2 fruit fly cellular contexts compared by ENCODE assay signal in the genomic region with DNA sequence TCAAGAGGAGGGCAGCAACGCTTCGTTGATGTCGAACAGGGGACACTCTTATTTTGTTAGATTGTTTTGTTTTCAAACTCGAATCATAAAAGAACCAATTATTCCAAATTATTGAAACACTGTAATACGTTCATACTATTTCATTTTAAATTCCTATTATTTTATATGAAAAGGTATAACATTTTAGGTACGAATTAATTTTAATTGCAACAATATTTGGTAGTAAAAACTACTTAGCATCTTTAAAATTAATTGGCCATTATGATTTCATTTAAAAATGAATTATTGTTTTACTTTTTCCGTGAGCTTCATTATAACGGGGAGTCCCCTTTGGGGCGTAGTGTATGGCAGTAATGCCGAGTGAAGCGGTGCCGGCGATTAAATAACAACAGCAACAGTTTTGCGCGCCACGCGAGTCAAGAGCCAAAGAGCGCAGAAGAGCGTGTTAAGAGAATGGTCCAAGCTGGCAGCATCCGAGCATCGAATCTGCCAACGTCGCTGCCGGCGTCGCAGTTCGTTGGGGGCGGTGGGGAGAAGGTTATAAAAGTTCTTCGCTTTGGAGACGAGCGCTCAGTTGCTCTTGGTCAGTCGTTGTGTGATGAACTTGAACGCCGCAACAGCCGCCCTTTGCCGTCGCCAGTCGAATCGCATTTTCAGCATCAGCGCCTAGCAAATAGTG.
TF ChIP-seq lines count a peak whose summit lies in the region.

No protein-coding gene starts in this region.

TF ChIP-seq in whole organism, embryonic, 481 proteins besides CTCF, POLR2A, EP300 and RAD21 (continued from another document and continues in another):
- TF ChIP-seq CG16779 (GFP tag; IDR thresholded peaks at IDR 0.05; lab: Robert Waterston, UW) (no peak), Deaf1 (tag; optimal IDR thresholded peaks at IDR 0.05; lab: Kevin White, UChicago) (peak; percentile 79), CG6791 (GFP tag; IDR thresholded peaks at IDR 0.05; lab: Robert Waterston, UW; ENCODE audit: partially characterized antibody) (no peak), Opbp (GFP tag; IDR thresholded peaks at IDR 0.05; lab: Robert Waterston, UW; ENCODE audit: partially characterized antibody) (0 out of 3 replicates have a peak, but pooled peaks have one; percentile 38), CrebB (tag; optimal IDR thresholded peaks at IDR 0.05; lab: Kevin White, UChicago) (no peak), HLH4C (GFP tag; IDR thresholded peaks at IDR 0.05; lab: Robert Waterston, UW; ENCODE audit: partially characterized antibody) (no peak), odd (GFP tag; optimal IDR thresholded peaks at IDR 0.05; lab: Kevin White, UChicago) (peak; percentile 16), CG14050 (GFP tag; IDR thresholded peaks at IDR 0.05; lab: Robert Waterston, UW) (no peak), chinmo (GFP tag; IDR thresholded peaks at IDR 0.05; lab: Robert Waterston, UW; ENCODE audit: partially characterized antibody) (peak; percentile 91; the same call in 2 of the 4 replicates), Oaz (GFP tag; IDR thresholded peaks at IDR 0.05; lab: Robert Waterston, UW) (no peak), ac (GFP tag; optimal IDR thresholded peaks at IDR 0.05; lab: Kevin White, UChicago) (no peak), CG7372 (GFP tag; IDR thresholded peaks at IDR 0.05; lab: Robert Waterston, UW) (no peak), ken (GFP tag; IDR thresholded peaks at IDR 0.05; lab: Robert Waterston, UW) (no peak), CG16813 (GFP tag; IDR thresholded peaks at IDR 0.05; lab: Robert Waterston, UW; ENCODE audit: partially characterized antibody) (no peak), psq (GFP tag; optimal IDR thresholded peaks at IDR 0.05; lab: Kevin White, UChicago) (no peak), insv (GFP tag; optimal IDR thresholded peaks at IDR 0.05; lab: Kevin White, UChicago) (no peak), CG14441 (GFP tag; IDR thresholded peaks at IDR 0.05; lab: Robert Waterston, UW) (no peak), Bdp1 (GFP tag; optimal IDR thresholded peaks at IDR 0.05; lab: Kevin White, UChicago) (no peak), Bteb2 (GFP tag; optimal IDR thresholded peaks at IDR 0.05; lab: Kevin White, UChicago) (no peak), CG8944 (GFP tag; optimal IDR thresholded peaks at IDR 0.05; lab: Kevin White, UChicago) (no peak), mld (GFP tag; IDR thresholded peaks at IDR 0.05; lab: Robert Waterston, UW; ENCODE audit: partially characterized antibody) (no peak), H15 (GFP tag; IDR thresholded peaks at IDR 0.05; lab: Robert Waterston, UW) (no peak), disco-r (GFP tag; optimal IDR thresholded peaks at IDR 0.05; lab: Kevin White, UChicago) (no peak), inv (GFP tag; IDR thresholded peaks at IDR 0.05; lab: Robert Waterston, UW; ENCODE audit: partially characterized antibody) (no peak), bowl (GFP tag; IDR thresholded peaks at IDR 0.05; lab: Robert Waterston, UW) (no peak), CG1792 (GFP tag; optimal IDR thresholded peaks at IDR 0.05; lab: Kevin White, UChicago) (no peak), Rx (GFP tag; IDR thresholded peaks at IDR 0.05; lab: Robert Waterston, UW) (no peak), CG18262 (tag; optimal IDR thresholded peaks at IDR 0.05; lab: Kevin White, UChicago) (peak; percentile 52), crol (GFP tag; IDR thresholded peaks at IDR 0.05; lab: Robert Waterston, UW) (peak; percentile 75), CG4424 (GFP tag; optimal IDR thresholded peaks at IDR 0.05; lab: Kevin White, UChicago) (peak; percentile 36), CG8388 (GFP tag; optimal IDR thresholded peaks at IDR 0.05; lab: Kevin White, UChicago) (no peak), CG7786 (GFP tag; optimal IDR thresholded peaks at IDR 0.05; lab: Kevin White, UChicago) (no peak), Blimp-1 (GFP tag; optimal IDR thresholded peaks at IDR 0.05; lab: Kevin White, UChicago) (no peak), gcm2 (GFP tag; optimal IDR thresholded peaks at IDR 0.05; lab: Kevin White, UChicago) (no peak), Med (GFP tag; lab: Kevin White, UChicago) (peak; percentile 91), Hr3 (GFP tag; optimal IDR thresholded peaks at IDR 0.05; lab: Kevin White, UChicago) (peak; percentile 20), gem (tag; optimal IDR thresholded peaks at IDR 0.05; lab: Kevin White, UChicago) (peak; percentile 76), pan (optimal IDR thresholded peaks at IDR 0.05; lab: Kevin White, UChicago) (no peak), pan (GFP tag; optimal IDR thresholded peaks at IDR 0.05 in 1 of 2, IDR thresholded peaks at IDR 0.05 in 1 of 2) (peak in 1 of 2 experiments; percentile 61), CG2712 (tag; optimal IDR thresholded peaks at IDR 0.05; lab: Kevin White, UChicago) (no peak), CG13775 (GFP tag; optimal IDR thresholded peaks at IDR 0.05; lab: Kevin White, UChicago) (peak; percentile 40), CkIIα-i1 (GFP tag; IDR thresholded peaks at IDR 0.05; lab: Robert Waterston, UW) (no peak), CG16815 (GFP tag; optimal IDR thresholded peaks at IDR 0.05; lab: Kevin White, UChicago) (peak; percentile 23), CG4328 (GFP tag; optimal IDR thresholded peaks at IDR 0.05; lab: Kevin White, UChicago) (no peak), CG42726 (GFP tag; IDR thresholded peaks at IDR 0.05; lab: Robert Waterston, UW; ENCODE audit: partially characterized antibody) (peak; percentile 34; the same call in 1 of the 2 replicates), pho (GFP tag; optimal IDR thresholded peaks at IDR 0.05; lab: Kevin White, UChicago) (no peak), CG11093 (GFP tag; IDR thresholded peaks at IDR 0.05; lab: Robert Waterston, UW) (no peak), cwo (GFP tag; optimal IDR thresholded peaks at IDR 0.05; lab: Kevin White, UChicago) (no peak), CG7357 (GFP tag; IDR thresholded peaks at IDR 0.05; lab: Robert Waterston, UW) (no peak), fu2 (GFP tag; optimal IDR thresholded peaks at IDR 0.05; lab: Kevin White, UChicago) (no peak), jing (GFP tag; optimal IDR thresholded peaks at IDR 0.05; lab: Kevin White, UChicago) (no peak), CG10431 (GFP tag; optimal IDR thresholded peaks at IDR 0.05; lab: Kevin White, UChicago) (no peak), CG17385 (GFP tag; optimal IDR thresholded peaks at IDR 0.05; lab: Kevin White, UChicago) (peak; percentile 31), tll (GFP tag; optimal IDR thresholded peaks at IDR 0.05; lab: Kevin White, UChicago) (no peak), CG9215 (GFP tag; IDR thresholded peaks at IDR 0.05; lab: Robert Waterston, UW) (peak; percentile 36; the same call in 1 of the 2 replicates), CG17612 (GFP tag; IDR thresholded peaks at IDR 0.05; lab: Robert Waterston, UW) (no peak), CG10366 (GFP tag; IDR thresholded peaks at IDR 0.05; lab: Robert Waterston, UW) (peak; percentile 11; the same call in 1 of the 2 replicates), Drgx (GFP tag; IDR thresholded peaks at IDR 0.05; lab: Robert Waterston, UW) (peak; percentile 11; the same call in 1 of the 2 replicates), row (GFP tag; IDR thresholded peaks at IDR 0.05; lab: Robert Waterston, UW) (peak; percentile 67), twi (tag; optimal IDR thresholded peaks at IDR 0.05; lab: Kevin White, UChicago) (no peak), stwl (tag; optimal IDR thresholded peaks at IDR 0.05; lab: Kevin White, UChicago) (no peak), CG15601 (tag; optimal IDR thresholded peaks at IDR 0.05; lab: Kevin White, UChicago) (no peak)

TF ChIP-seq in whole organism, prepupa, 60 proteins besides CTCF, POLR2A, EP300 and RAD21 (continued from another document):
- TF ChIP-seq eg (GFP tag; IDR thresholded peaks at IDR 0.05; lab: Robert Waterston, UW) = peak; percentile 61; the same call in 2 of the 3 replicates
- TF ChIP-seq CG3032 (tag; optimal IDR thresholded peaks at IDR 0.05; lab: Kevin White, UChicago) = peak; percentile 58
- TF ChIP-seq Sox15 (GFP tag; optimal IDR thresholded peaks at IDR 0.05; lab: Kevin White, UChicago) = peak; percentile 29
- peak; percentile 46 for TF ChIP-seq cyc (GFP tag; optimal IDR thresholded peaks at IDR 0.05; lab: Kevin White, UChicago)
- peak; percentile 54 for TF ChIP-seq Hr39 (GFP tag; optimal IDR thresholded peaks at IDR 0.05; lab: Kevin White, UChicago)
- peak; percentile 70 for TF ChIP-seq CG6276 (GFP tag; optimal IDR thresholded peaks at IDR 0.05; lab: Kevin White, UChicago)
- TF ChIP-seq net (GFP tag; optimal IDR thresholded peaks at IDR 0.05; lab: Kevin White, UChicago) = peak; percentile 68
- no peak for TF ChIP-seq Eip93F (GFP tag; optimal IDR thresholded peaks at IDR 0.05; lab: Kevin White, UChicago)
- TF ChIP-seq lz (GFP tag; optimal IDR thresholded peaks at IDR 0.05; lab: Kevin White, UChicago) = peak; percentile 61
- TF ChIP-seq Sox102F (GFP tag; optimal IDR thresholded peaks at IDR 0.05; lab: Kevin White, UChicago) = peak; percentile 74
- TF ChIP-seq topi (GFP tag; optimal IDR thresholded peaks at IDR 0.05; lab: Kevin White, UChicago) = peak; percentile 78
- peak; percentile 94 for TF ChIP-seq vri (GFP tag; optimal IDR thresholded peaks at IDR 0.05; lab: Kevin White, UChicago)
- peak; percentile 57 for TF ChIP-seq achi (GFP tag; optimal IDR thresholded peaks at IDR 0.05; lab: Kevin White, UChicago)
